Worm (Caenorhabditis elegans) whole organism, late embryonic: ENCODE measurements around the gene T09A5.5.

ENCODE experiments used
- C08G9.2 ChIP-seq: sonication (generic microtip); optimal IDR thresholded peaks from 2 replicates; lab custom pipeline; 2016; ENCODE audit warnings: mild to moderate bottlenecking, missing genetic modification characterization, moderate library complexity, missing compliant biosample characterization
- C38D4.7 ChIP-seq: fragments of 200-800 bp; sonication (Bioruptor generic); optimal IDR thresholded peaks from 2 replicates; lab custom pipeline; 2018; ENCODE audit warnings: mild to moderate bottlenecking, missing genetic modification characterization, moderate library complexity, missing compliant biosample characterization
- F13H6.1 ChIP-seq: sonication (generic microtip); optimal IDR thresholded peaks from 2 replicates; lab custom pipeline; 2016; ENCODE audit warnings: missing genetic modification characterization, missing compliant biosample characterization
- K09A11.1 ChIP-seq: sonication (generic microtip); optimal IDR thresholded peaks from 2 replicates; lab custom pipeline; 2017; ENCODE audit warnings: antibody characterized with exemption, mild to moderate bottlenecking, missing genetic modification characterization, missing compliant biosample characterization; ENCODE audit not compliant: insufficient read depth
- Y22D7AL.16 ChIP-seq: sonication (generic microtip); optimal IDR thresholded peaks from 2 replicates; lab custom pipeline; 2016; ENCODE audit warnings: missing genetic modification characterization, missing compliant biosample characterization
- ahr-1 ChIP-seq: sonication (generic microtip); optimal IDR thresholded peaks from 2 replicates; lab custom pipeline; 2016; ENCODE audit warnings: missing genetic modification characterization, missing compliant biosample characterization
- ceh-14 ChIP-seq: sonication (generic microtip); optimal IDR thresholded peaks from 2 replicates; lab custom pipeline; 2016; ENCODE audit warnings: missing genotype, missing genetic modification characterization, missing compliant biosample characterization
- ceh-19 ChIP-seq: fragments of 200-800 bp; sonication (Bioruptor generic); optimal IDR thresholded peaks from 2 replicates; lab custom pipeline; 2018; ENCODE audit warnings: mild to moderate bottlenecking, missing genetic modification characterization, missing compliant biosample characterization
- ceh-2 ChIP-seq: sonication (generic microtip); optimal IDR thresholded peaks from 2 replicates; lab custom pipeline; 2016; ENCODE audit warnings: missing genotype, missing genetic modification characterization, missing compliant biosample characterization
- ceh-22 ChIP-seq: sonication (generic microtip); optimal IDR thresholded peaks from 2 replicates; lab custom pipeline; 2017; ENCODE audit warnings: missing biosample characterization, missing genetic modification characterization
- ceh-24 ChIP-seq: sonication (generic microtip); optimal IDR thresholded peaks from 2 replicates; lab custom pipeline; 2016; ENCODE audit warnings: mild to moderate bottlenecking, missing genetic modification characterization, missing compliant biosample characterization
- ceh-30 ChIP-seq: fragments of 150-350 bp; optimal IDR thresholded peaks from 2 replicates; lab custom pipeline; 2014; ENCODE audit warnings: missing biosample characterization, missing genetic modification characterization
- ceh-31 ChIP-seq: sonication (generic microtip); optimal IDR thresholded peaks from 2 replicates; lab custom pipeline; 2016; ENCODE audit warnings: missing genetic modification characterization, missing compliant biosample characterization
- ceh-34 ChIP-seq: sonication (generic microtip); optimal IDR thresholded peaks from 2 replicates; lab custom pipeline; 2016; ENCODE audit warnings: mild to moderate bottlenecking, missing genetic modification characterization, missing compliant biosample characterization
- ceh-45 ChIP-seq: fragments of 200-800 bp; sonication (Bioruptor generic); IDR thresholded peaks from 2 replicates; pipeline ENCODE4 v1.3.6; 2022; ENCODE audit warnings: missing genetic modification reagents, missing genetic modification characterization, missing compliant biosample characterization
- ceh-48 ChIP-seq: sonication (generic microtip); optimal IDR thresholded peaks from 2 replicates; lab custom pipeline; 2016; ENCODE audit warnings: missing genetic modification characterization, inconsistent platforms, missing compliant biosample characterization
- ceh-9 ChIP-seq: sonication (generic microtip); optimal IDR thresholded peaks from 2 replicates; lab custom pipeline; 2016; ENCODE audit warnings: mild to moderate bottlenecking, missing genetic modification characterization, inconsistent platforms, missing compliant biosample characterization
- dmd-4 ChIP-seq: sonication (generic microtip); optimal IDR thresholded peaks from 2 replicates; lab custom pipeline; 2016; ENCODE audit warnings: borderline replicate concordance, missing genetic modification characterization, missing compliant biosample characterization
- dve-1 ChIP-seq: sonication (generic microtip); optimal IDR thresholded peaks from 2 replicates; lab custom pipeline; 2017; ENCODE audit warnings: antibody characterized with exemption, mild to moderate bottlenecking, missing genetic modification characterization, missing compliant biosample characterization
- elt-2 ChIP-seq: sonication (generic microtip); optimal IDR thresholded peaks from 2 replicates; lab custom pipeline; 2016; ENCODE audit warnings: missing genetic modification reagents, missing genetic modification characterization, missing compliant biosample characterization
- fkh-10 ChIP-seq: fragments of 150-350 bp; optimal IDR thresholded peaks from 2 replicates; lab custom pipeline; 2014; ENCODE audit warnings: missing biosample characterization, missing genetic modification reagents, missing genetic modification characterization
- fkh-6 ChIP-seq: sonication (generic microtip); optimal IDR thresholded peaks from 2 replicates; lab custom pipeline; 2016; ENCODE audit warnings: missing genetic modification characterization, missing compliant biosample characterization
- gmeb-2 ChIP-seq: sonication (generic microtip); optimal IDR thresholded peaks from 2 replicates; lab custom pipeline; 2016; ENCODE audit warnings: missing genetic modification characterization, inconsistent platforms, missing compliant biosample characterization
- hlh-13 ChIP-seq: fragments of 200-800 bp; sonication (Bioruptor generic); optimal IDR thresholded peaks from 2 replicates; lab custom pipeline; 2018; ENCODE audit warnings: mild to moderate bottlenecking, missing genetic modification characterization, missing compliant biosample characterization
- hlh-30 ChIP-seq: sonication (generic microtip); optimal IDR thresholded peaks from 2 replicates; lab custom pipeline; 2017; ENCODE audit warnings: antibody characterized with exemption, missing genetic modification characterization, missing compliant biosample characterization; ENCODE audit not compliant: insufficient read depth
- hlh-8 ChIP-seq: sonication (generic microtip); optimal IDR thresholded peaks from 2 replicates; lab custom pipeline; 2016; ENCODE audit warnings: missing genotype, missing genetic modification characterization, missing compliant biosample characterization
- lin-11 ChIP-seq: fragments of 200-800 bp; sonication (Bioruptor generic); optimal IDR thresholded peaks from 2 replicates; lab custom pipeline; 2018; ENCODE audit warnings: mild to moderate bottlenecking, missing genetic modification characterization, missing compliant biosample characterization
- madf-2 ChIP-seq: sonication (generic microtip); optimal IDR thresholded peaks from 2 replicates; lab custom pipeline; 2017; ENCODE audit warnings: missing genetic modification characterization, missing compliant biosample characterization
- mec-3 ChIP-seq: sonication (generic microtip); optimal IDR thresholded peaks from 2 replicates; lab custom pipeline; 2016; ENCODE audit warnings: borderline replicate concordance, missing genetic modification characterization, missing compliant biosample characterization
- nfya-1 ChIP-seq: sonication (generic microtip); optimal IDR thresholded peaks from 2 replicates; lab custom pipeline; 2017; ENCODE audit warnings: missing genetic modification characterization, mild to moderate bottlenecking, missing compliant biosample characterization, antibody characterized with exemption, moderate library complexity
- odd-2 ChIP-seq: sonication (generic microtip); optimal IDR thresholded peaks from 2 replicates; lab custom pipeline; 2017; ENCODE audit warnings: antibody characterized with exemption, mild to moderate bottlenecking, missing genetic modification characterization, missing compliant biosample characterization
- pag-3 ChIP-seq: sonication (generic microtip); optimal IDR thresholded peaks from 2 replicates; lab custom pipeline; 2016; ENCODE audit warnings: missing compliant biosample characterization, missing genetic modification characterization, borderline replicate concordance
- pat-9 ChIP-seq: fragments of 200-800 bp; sonication (Bioruptor generic); optimal IDR thresholded peaks from 2 replicates; lab custom pipeline; 2018; ENCODE audit warnings: mild to moderate bottlenecking, missing genetic modification characterization, moderate library complexity, missing compliant biosample characterization
- pax-1 ChIP-seq: fragments of 150-350 bp; optimal IDR thresholded peaks from 2 replicates; lab custom pipeline; 2014; ENCODE audit warnings: missing biosample characterization, missing genetic modification characterization
- pha-4 ChIP-seq: fragments of 150-350 bp; optimal IDR thresholded peaks from 2 replicates; lab custom pipeline; 2018; ENCODE audit warnings: missing biosample characterization, missing genetic modification reagents, missing genetic modification characterization
- ref-2 ChIP-seq: sonication (generic microtip); optimal IDR thresholded peaks from 2 replicates; lab custom pipeline; 2016; ENCODE audit warnings: missing genetic modification characterization, missing compliant biosample characterization
- sox-2 ChIP-seq: fragments of 200-800 bp; sonication (Bioruptor generic); IDR thresholded peaks from 2 replicates; pipeline ENCODE4 v1.3.6; 2022; ENCODE audit warnings: missing genetic modification reagents, missing genetic modification characterization, missing compliant biosample characterization
- syd-9 ChIP-seq: sonication (generic microtip); optimal IDR thresholded peaks from 2 replicates; lab custom pipeline; 2016; ENCODE audit warnings: mild to moderate bottlenecking, missing genetic modification characterization, moderate library complexity, missing compliant biosample characterization
- tbx-2 ChIP-seq: sonication (generic microtip); optimal IDR thresholded peaks from 2 replicates; lab custom pipeline; 2016; ENCODE audit warnings: missing genetic modification characterization, missing compliant biosample characterization
- tbx-7 ChIP-seq: sonication (generic microtip); optimal IDR thresholded peaks from 2 replicates; lab custom pipeline; 2016; ENCODE audit warnings: missing genotype, missing genetic modification characterization, missing compliant biosample characterization
- unc-3 ChIP-seq, 2 experiments: fragments of 200-800 bp in 1 of 2; sonication (Bioruptor generic) in 1 of 2; sonication (generic microtip) in 1 of 2; conservative IDR thresholded peaks in 1 of 2; optimal IDR thresholded peaks in 1 of 2; 2 replicates each; pipeline versions ENCODE4 v1.3.6 to Lab custom; 2016 to 2022; ENCODE audit warnings: missing compliant biosample characterization in 2 of 2, missing genetic modification characterization in 2 of 2, missing genetic modification reagents in 1 of 2
- unc-42 ChIP-seq: sonication (generic microtip); optimal IDR thresholded peaks from 2 replicates; lab custom pipeline; 2016; ENCODE audit warnings: missing genotype, missing genetic modification characterization, missing compliant biosample characterization
- unc-55 ChIP-seq: sonication (generic microtip); optimal IDR thresholded peaks from 2 replicates; lab custom pipeline; 2017; ENCODE audit warnings: missing biosample characterization, missing genetic modification reagents, missing genetic modification characterization
- zip-5 ChIP-seq: sonication (generic microtip); optimal IDR thresholded peaks from 2 replicates; lab custom pipeline; 2016; ENCODE audit warnings: missing genetic modification characterization, missing compliant biosample characterization

The T09A5.5 gene

DNA sequence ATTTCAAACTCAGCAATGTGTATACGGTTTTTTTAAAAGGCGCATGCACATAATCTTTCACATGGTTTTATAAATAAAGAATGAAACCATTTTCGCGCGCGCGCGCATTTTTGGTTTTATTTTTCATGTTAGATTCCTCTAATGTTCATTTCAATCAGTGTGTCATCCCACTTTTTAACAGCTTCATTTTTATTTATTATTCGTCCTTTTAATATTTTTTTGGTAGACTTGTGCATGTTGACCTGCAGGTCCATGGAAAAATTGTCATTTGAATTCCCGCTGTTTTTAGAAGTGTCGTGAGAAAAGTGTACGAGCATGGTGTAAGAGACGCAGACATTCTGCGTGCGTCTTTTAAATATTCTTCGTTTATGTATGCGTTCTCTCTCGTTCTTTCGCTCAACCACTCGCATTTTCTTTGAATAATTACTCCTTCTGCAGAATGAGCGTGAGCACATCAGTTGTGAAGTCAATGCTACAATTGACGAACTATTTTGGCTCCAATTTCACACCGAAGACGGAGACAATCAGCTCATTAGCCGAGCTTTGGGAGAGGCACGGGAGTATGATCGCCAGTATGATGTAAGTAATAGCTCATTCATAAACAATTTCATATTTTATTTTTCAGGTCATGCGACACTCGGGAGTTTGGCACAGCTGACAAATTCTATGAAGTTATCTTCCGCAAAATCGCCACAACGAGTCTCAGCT lies 6.8 kb upstream of the T09A5.5 start, which contains the start of gene lin-5:
Gene lin-5 (plus strand): TSS at position 354 of the 708 bp plus-strand sequence.
- TF ChIP-seq pag-3 (no peak), gmeb-2 (tag; lab: Kevin White, UChicago) (no peak), hlh-13 (GFP tag; lab: Kevin White, UChicago) (no peak), fkh-6 (tag; lab: Kevin White, UChicago) (no peak), ceh-31 (peak; percentile 68), fkh-10 (GFP tag; lab: Kevin White, UChicago) (no peak), Y22D7AL.16 (no peak), elt-2 (no peak), hlh-8 (no peak), unc-42 (tag; lab: Kevin White, UChicago) (no peak), K09A11.1 (tag; lab: Kevin White, UChicago) (no peak), C08G9.2 (tag; lab: Kevin White, UChicago) (no peak), C38D4.7 (GFP tag; lab: Kevin White, UChicago) (no peak), nfya-1 (tag; lab: Kevin White, UChicago) (peak; percentile 40), ceh-30 (no peak), unc-55 (peak; percentile 30), ref-2 (tag; lab: Kevin White, UChicago) (peak; percentile 36), dmd-4 (tag; lab: Kevin White, UChicago) (no peak), tbx-2 (peak; percentile 24), ceh-45 (GFP tag; lab: Robert Waterston, UW) (no peak), ceh-34 (peak; percentile 36), mec-3 (tag; lab: Kevin White, UChicago) (no peak)

DNA sequence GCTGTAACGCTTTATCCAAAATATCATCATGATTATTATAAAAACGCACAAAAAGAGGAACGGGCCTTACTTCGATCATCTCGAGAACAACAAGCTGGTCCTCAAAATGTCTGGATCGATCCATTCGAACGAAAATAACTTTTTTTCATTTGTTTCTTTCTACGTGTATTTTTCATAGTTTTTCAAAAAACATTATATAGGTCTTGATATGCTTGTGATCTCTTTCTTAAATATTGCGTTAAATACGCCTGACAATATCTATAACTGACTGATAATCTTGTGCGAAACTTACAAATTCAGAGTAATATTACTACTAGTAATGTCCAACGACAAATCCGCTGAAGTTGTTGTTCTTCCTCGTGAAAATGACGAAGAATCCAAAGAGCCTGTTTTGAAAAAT lies 4.5 kb upstream of the T09A5.5 start, which contains the start of gene sds-22:
Gene sds-22 (plus strand): TSS at position 301 of the 400 bp plus-strand sequence.
- TF ChIP-seq Y22D7AL.16 (no peak), ceh-9 (tag; lab: Kevin White, UChicago) (no peak), C38D4.7 (GFP tag; lab: Kevin White, UChicago) (no peak), lin-11 (tag; lab: Kevin White, UChicago) (no peak), ceh-48 (tag; lab: Kevin White, UChicago) (no peak), ceh-2 (tag; lab: Kevin White, UChicago) (no peak), F13H6.1 (tag; lab: Kevin White, UChicago) (no peak), hlh-30 (tag; lab: Kevin White, UChicago) (no peak), elt-2 (no peak), fkh-6 (tag; lab: Kevin White, UChicago) (no peak), ceh-14 (tag; lab: Kevin White, UChicago) (no peak), madf-2 (no peak)

DNA sequence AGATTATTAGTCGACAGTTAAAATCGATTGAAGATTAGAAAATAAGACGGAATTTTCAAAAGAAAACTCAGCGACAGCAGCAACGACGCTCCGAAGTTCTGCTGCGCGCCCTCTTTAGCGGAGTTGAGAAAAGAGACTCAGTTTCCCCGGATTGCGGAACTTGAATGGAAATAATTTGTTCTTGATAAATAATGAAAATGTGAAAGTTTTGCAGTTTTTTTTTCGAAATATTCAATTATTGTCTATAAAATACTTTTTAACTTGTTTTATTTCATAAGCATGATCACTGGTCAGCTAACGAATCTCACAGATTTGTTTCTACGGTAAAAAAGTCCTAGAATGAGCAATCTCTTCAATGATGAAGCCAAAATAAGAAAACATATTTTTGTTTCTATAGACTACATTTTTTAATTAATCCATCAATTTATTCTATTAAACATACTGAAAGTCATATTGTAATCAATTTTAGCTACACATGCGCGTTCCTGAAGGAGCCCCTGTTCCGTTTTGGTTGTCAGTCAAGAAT lies 4.0 kb upstream of the T09A5.5 start, which contains the start of the genes cec-3 and T09A5.15:
Gene cec-3 (minus strand): TSS at position 116 of the 526 bp plus-strand sequence.
Gene T09A5.15 (plus strand): TSS at position 476 of the 526 bp plus-strand sequence.
- TF ChIP-seq pag-3 (no peak), unc-55 (no peak), ceh-48 (tag; lab: Kevin White, UChicago) (no peak), pha-4 (tag; lab: Kevin White, UChicago) (no peak), ceh-22 (no peak), dve-1 (tag; lab: Kevin White, UChicago) (no peak), nfya-1 (tag; lab: Kevin White, UChicago) (peak; percentile 42), pat-9 (tag; lab: Kevin White, UChicago) (no peak), tbx-7 (peak; percentile 31), ceh-24 (tag; lab: Kevin White, UChicago) (no peak), tbx-2 (peak; percentile 82), ceh-19 (no peak), ceh-2 (tag; lab: Kevin White, UChicago) (peak; percentile 65), hlh-30 (tag; lab: Kevin White, UChicago) (no peak), ahr-1 (tag; lab: Kevin White, UChicago) (no peak), syd-9 (tag; lab: Kevin White, UChicago) (no peak), ceh-9 (tag; lab: Kevin White, UChicago) (no peak), zip-5 (tag; lab: Kevin White, UChicago) (peak; percentile 68), sox-2 (no peak), odd-2 (no peak), ceh-31 (peak; percentile 79), unc-3 (GFP tag; conservative IDR thresholded peaks at IDR 0.05; lab: Robert Waterston, UW) (no peak), unc-3 (tag; optimal IDR thresholded peaks at IDR 0.05; lab: Kevin White, UChicago) (no peak), ceh-14 (tag; lab: Kevin White, UChicago) (peak; percentile 38), hlh-8 (peak; percentile 47), pax-1 (tag; lab: Kevin White, UChicago) (no peak), ceh-34 (peak; percentile 63), C08G9.2 (tag; lab: Kevin White, UChicago) (peak; percentile 69)
